ENCODE assay signal across 2 fruit fly cellular contexts in genomic region chrX:22527210-22527609, dm6.
TF ChIP-seq lines count a peak whose summit lies in the region.

No protein-coding gene starts in this region.

- TF ChIP-seq CTCF in whole organism, embryonic (GFP tag; optimal IDR thresholded peaks at IDR 0.05; lab: Kevin White, UChicago) = no peak

TF ChIP-seq in whole organism, embryonic, 481 proteins besides CTCF, POLR2A, EP300 and RAD21:
- TF ChIP-seq Hey (tag; optimal IDR thresholded peaks at IDR 0.05; lab: Kevin White, UChicago) = no peak
- no peak for TF ChIP-seq MTF-1 (GFP tag; optimal IDR thresholded peaks at IDR 0.05; lab: Kevin White, UChicago; ENCODE audit: borderline replicate concordance)
- no peak for TF ChIP-seq CG15514 (GFP tag; optimal IDR thresholded peaks at IDR 0.05; lab: Kevin White, UChicago)
- no peak for TF ChIP-seq CG11560 (tag; IDR thresholded peaks at IDR 0.05; lab: Robert Waterston, UW)
- 0 out of 3 replicates have a peak, but pooled peaks have one; percentile 24 for TF ChIP-seq CG11456 (GFP tag; IDR thresholded peaks at IDR 0.05; lab: Robert Waterston, UW)
- TF ChIP-seq Blimp-1 (GFP tag; optimal IDR thresholded peaks at IDR 0.05; lab: Kevin White, UChicago) = peak; percentile 73
- TF ChIP-seq caup (GFP tag; optimal IDR thresholded peaks at IDR 0.05; lab: Kevin White, UChicago; ENCODE audit: severe bottlenecking) = no peak
- no peak for TF ChIP-seq Dfd (GFP tag; optimal IDR thresholded peaks at IDR 0.05; lab: Kevin White, UChicago)
- TF ChIP-seq CG7839 (tag; optimal IDR thresholded peaks at IDR 0.05; lab: Kevin White, UChicago) = no peak
- no peak for TF ChIP-seq sob (GFP tag; IDR thresholded peaks at IDR 0.05; lab: Robert Waterston, UW)
- no peak for TF ChIP-seq ssp (GFP tag; IDR thresholded peaks at IDR 0.05; lab: Robert Waterston, UW)

TF ChIP-seq in whole organism, prepupa, 60 proteins besides CTCF, POLR2A, EP300 and RAD21:
- TF ChIP-seq CG34406 (GFP tag; optimal IDR thresholded peaks at IDR 0.05; lab: Kevin White, UChicago) (no peak), Sox102F (GFP tag; optimal IDR thresholded peaks at IDR 0.05; lab: Kevin White, UChicago) (no peak), OdsH (GFP tag; optimal IDR thresholded peaks at IDR 0.05; lab: Kevin White, UChicago) (no peak), CG8319 (GFP tag; optimal IDR thresholded peaks at IDR 0.05; lab: Kevin White, UChicago) (no peak), Blimp-1 (GFP tag; optimal IDR thresholded peaks at IDR 0.05; lab: Kevin White, UChicago) (peak; percentile 91), Eip78C (GFP tag; lab: Kevin White, UChicago) (peak; percentile 41)

Comparison
In these comparisons a context has a peak if more than half of its experiments do, and no peak if none do; other contexts are left out.
1. Of the 7 proteins assayed by ChIP-seq in both whole organism, embryonic and whole organism, prepupa: peak only in whole organism, embryonic: none; only in whole organism, prepupa: none; in both: Blimp-1; in neither: 6.